Fruit fly (Drosophila melanogaster): ENCODE data around the gene CG11369.

dm6 chrX:7540749-7541454 lies 33.2 kb upstream of the CG11369 start:
- TF ChIP-seq CG10321 (GFP tag; IDR thresholded peaks at IDR 0.05) (no peak), Max (GFP tag; optimal IDR thresholded peaks at IDR 0.05) (no peak), Lim3 (GFP tag; IDR thresholded peaks at IDR 0.05) (no peak), Camta (GFP tag; optimal IDR thresholded peaks at IDR 0.05) (no peak), wek (GFP tag; optimal IDR thresholded peaks at IDR 0.05) (no peak), sqz (GFP tag; optimal IDR thresholded peaks at IDR 0.05) (no peak), CG2129 (GFP tag; IDR thresholded peaks at IDR 0.05; ENCODE audit: partially characterized antibody) (no peak)
